Fruit fly (Drosophila melanogaster) whole organism, pupa: ENCODE data around the gene CG5359.
A peak's percentile ranks its signal among the peaks of the same experiment; 100 is the strongest.

Experiments
- CG17806 ChIP-seq: fragments of 200-800 bp; sonication (Bioruptor generic); optimal IDR thresholded peaks from 2 replicates; lab custom pipeline; 2018; ENCODE audit warnings: missing biosample characterization, mild to moderate bottlenecking, missing genetic modification characterization, moderate library complexity
- CG34367 ChIP-seq: fragments of 200-800 bp; sonication (Bioruptor generic); optimal IDR thresholded peaks from 2 replicates; lab custom pipeline; 2018; ENCODE audit warnings: missing biosample characterization, mild to moderate bottlenecking, missing genetic modification characterization
- EcR ChIP-seq: fragments of 200-800 bp; sonication (Bioruptor generic); optimal IDR thresholded peaks from 3 replicates; lab custom pipeline; 2019; ENCODE audit warnings: missing biosample characterization, missing genetic modification characterization, mild to moderate bottlenecking, moderate library complexity, missing genetic modification reagents
- Pif1A ChIP-seq: fragments of 200-800 bp; sonication (Bioruptor generic); optimal IDR thresholded peaks from 3 replicates; lab custom pipeline; 2016; ENCODE audit warnings: missing biosample characterization, missing genetic modification characterization
- Pif1B ChIP-seq: fragments of 200-800 bp; sonication (Bioruptor generic); optimal IDR thresholded peaks from 3 replicates; lab custom pipeline; 2016; ENCODE audit warnings: missing biosample characterization, missing genetic modification characterization
- gl ChIP-seq: fragments of 200-800 bp; sonication (Bioruptor generic); optimal IDR thresholded peaks from 2 replicates; lab custom pipeline; 2018; ENCODE audit warnings: missing biosample characterization, mild to moderate bottlenecking, missing genetic modification characterization

- no peak for TF ChIP-seq gl
- peak; percentile 55 for TF ChIP-seq Pif1B
- peak; percentile 4 for TF ChIP-seq EcR (GFP tag; lab: Kevin White, UChicago)
- no peak for TF ChIP-seq Pif1A (GFP tag; lab: Kevin White, UChicago)
- TF ChIP-seq CG34367 = peak; percentile 67
- peak; percentile 76 for TF ChIP-seq CG17806 (tag; lab: Kevin White, UChicago)
These were observed 41.7 kb upstream of the CG5359 start, which contains the start of the genes Mical and CG3909 for dm6 chr3R:10042664-10043372.
